Worm (Caenorhabditis elegans): ENCODE results near the gene spds-1.

- TF ChIP-seq ztf-11 (tag; optimal IDR thresholded peaks at IDR 0.05): no peak
- no peak for TF ChIP-seq F13H6.1 (tag; optimal IDR thresholded peaks at IDR 0.05)
- no peak for TF ChIP-seq dmd-4 (tag; optimal IDR thresholded peaks at IDR 0.05)
- TF ChIP-seq unc-39 (tag; optimal IDR thresholded peaks at IDR 0.05): no peak
- no peak for TF ChIP-seq fos-1 (tag; optimal IDR thresholded peaks at IDR 0.05)
- TF ChIP-seq lin-13 (GFP tag; optimal IDR thresholded peaks at IDR 0.05): no peak
- no peak for TF ChIP-seq lin-39 (tag; optimal IDR thresholded peaks at IDR 0.05)
Measured at ce11 chrII:12850129-12850528, 43.4 kb downstream of the spds-1 start, which contains the start of gene Y46G5A.28.
